Worm (Caenorhabditis elegans): ENCODE results near the gene C13A10.2.

C13A10.2 gene

ce11 chrII:1338196-1338595, 19.6 kb downstream of the C13A10.2 start:
- TF ChIP-seq nhr-28 (tag; optimal IDR thresholded peaks at IDR 0.05) = no peak
- peak; percentile 46 for TF ChIP-seq egl-5 (tag; optimal IDR thresholded peaks at IDR 0.05)
- no peak for TF ChIP-seq skn-1 (tag; optimal IDR thresholded peaks at IDR 0.05)
- TF ChIP-seq nfya-1 (tag; optimal IDR thresholded peaks at IDR 0.05; ENCODE audit: insufficient read depth) = peak; percentile 33
- TF ChIP-seq ceh-28 (tag; optimal IDR thresholded peaks at IDR 0.05) = no peak
- no peak for TF ChIP-seq nhr-11 (tag; optimal IDR thresholded peaks at IDR 0.05)
- TF ChIP-seq lin-39 (tag; optimal IDR thresholded peaks at IDR 0.05) = peak; percentile 92

DNA sequence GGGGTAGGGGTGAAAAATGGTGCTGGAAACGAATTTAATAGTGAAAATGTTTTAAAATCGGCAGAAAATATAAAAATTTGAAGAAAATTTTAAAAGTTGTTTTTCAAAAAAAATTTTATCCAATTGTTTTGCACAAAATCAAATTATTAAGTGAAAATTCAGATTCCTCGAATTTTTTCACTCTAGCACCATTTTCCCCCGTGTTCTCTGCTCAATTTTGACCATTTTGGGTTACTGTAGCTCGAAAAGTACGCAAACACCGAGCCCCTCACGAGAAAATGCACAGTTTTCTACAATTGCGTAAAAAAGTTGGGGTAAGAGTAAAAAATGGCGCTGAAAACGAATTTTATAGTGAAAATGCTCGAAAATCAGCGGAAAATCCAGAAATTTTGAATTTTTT, 27.9 kb downstream of the C13A10.2 start:
- TF ChIP-seq unc-62 (GFP tag; optimal IDR thresholded peaks at IDR 0.05) = no peak

ce11 chrII:1326689-1327088, 31.1 kb downstream of the C13A10.2 start, which contains the start of gene jip-1:
Gene jip-1, plus strand, starts transcription at chrII:1326989.
- TF ChIP-seq ztf-11 (tag; optimal IDR thresholded peaks at IDR 0.05) (no peak), sea-2 (GFP tag; optimal IDR thresholded peaks at IDR 0.05) (no peak), elt-2 (tag; optimal IDR thresholded peaks at IDR 0.05) (no peak), ztf-4 (tag; optimal IDR thresholded peaks at IDR 0.05) (no peak), eor-1 (tag; optimal IDR thresholded peaks at IDR 0.05) (no peak), daf-12 (tag; optimal IDR thresholded peaks at IDR 0.05) (no peak), elt-3 (tag; optimal IDR thresholded peaks at IDR 0.05) (no peak), tbx-2 (tag; optimal IDR thresholded peaks at IDR 0.05) (no peak), nhr-28 (tag; optimal IDR thresholded peaks at IDR 0.05) (no peak), zag-1 (tag; optimal IDR thresholded peaks at IDR 0.05) (no peak), lin-15B (tag; optimal IDR thresholded peaks at IDR 0.05) (no peak), mml-1 (tag; optimal IDR thresholded peaks at IDR 0.05) (no peak), R02D3.7 (tag; optimal IDR thresholded peaks at IDR 0.05) (no peak), ceh-16 (tag; optimal IDR thresholded peaks at IDR 0.05) (no peak), nhr-237 (tag; optimal IDR thresholded peaks at IDR 0.05) (no peak), elt-1 (tag; optimal IDR thresholded peaks at IDR 0.05) (no peak), ZK546.5 (tag; optimal IDR thresholded peaks at IDR 0.05) (no peak), fkh-10 (GFP tag; optimal IDR thresholded peaks at IDR 0.05) (no peak), nfya-1 (tag; optimal IDR thresholded peaks at IDR 0.05; ENCODE audit: insufficient read depth) (no peak), nhr-76 (tag; optimal IDR thresholded peaks at IDR 0.05) (no peak)

ce11 chrII:1325604-1326003, 32.2 kb downstream of the C13A10.2 start:
- TF ChIP-seq nhr-12 (tag; optimal IDR thresholded peaks at IDR 0.05) (no peak), nhr-43 (tag; optimal IDR thresholded peaks at IDR 0.05; ENCODE audit: poor library complexity, severe bottlenecking) (no peak), ztf-4 (tag; optimal IDR thresholded peaks at IDR 0.05) (no peak), pha-4 (tag; optimal IDR thresholded peaks at IDR 0.05) (no peak), hmg-11 (tag; optimal IDR thresholded peaks at IDR 0.05) (peak; percentile 8)

DNA sequence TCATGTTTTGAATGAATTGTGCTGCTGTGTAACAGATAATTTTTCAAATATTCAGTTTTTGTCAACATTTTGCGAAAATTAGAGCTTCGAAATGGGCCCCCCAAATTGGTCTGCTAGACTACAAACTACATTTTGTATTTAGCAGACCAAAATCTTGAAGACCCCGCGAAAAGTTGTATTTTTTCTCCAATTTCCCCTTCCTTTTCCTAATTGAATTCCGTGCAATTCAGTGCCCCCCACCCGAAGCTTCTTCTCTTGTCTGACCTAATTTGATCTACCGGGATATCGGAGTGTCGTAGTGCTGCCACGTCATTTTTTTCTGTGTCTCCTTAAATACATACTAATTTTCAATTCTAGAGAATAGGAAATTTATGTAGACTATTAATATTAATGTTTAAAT, 33.8 kb downstream of the C13A10.2 start:
- TF ChIP-seq ceh-9 (tag; optimal IDR thresholded peaks at IDR 0.05) (no peak), ztf-4 (tag; optimal IDR thresholded peaks at IDR 0.05) (no peak), nhr-43 (tag; optimal IDR thresholded peaks at IDR 0.05; ENCODE audit: poor library complexity, severe bottlenecking) (no peak), unc-62 (GFP tag; optimal IDR thresholded peaks at IDR 0.05) (no peak)

DNA sequence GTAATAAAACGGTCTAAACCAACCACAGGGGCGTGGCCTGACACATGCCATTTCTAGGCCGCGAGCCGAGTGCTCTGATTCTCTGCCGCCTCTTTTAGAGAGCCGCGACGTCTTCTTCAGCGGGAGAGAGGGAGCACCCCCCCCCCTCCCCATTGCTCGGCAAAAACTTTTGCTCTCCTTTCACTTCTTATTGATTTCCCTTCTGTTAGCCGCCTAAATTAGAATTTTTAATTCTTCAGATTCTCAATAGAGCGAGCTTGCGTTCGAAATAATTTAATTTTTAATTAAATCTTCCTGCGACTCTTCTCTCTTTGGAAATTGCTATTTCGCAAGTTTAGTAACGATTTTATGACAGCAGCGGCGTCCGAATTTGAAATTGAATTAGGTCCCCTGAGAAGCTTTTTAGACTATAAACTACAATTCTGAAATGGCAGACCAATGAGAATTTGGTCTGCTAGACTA, 34.6 kb downstream of the C13A10.2 start:
- TF ChIP-seq elt-1 (tag; optimal IDR thresholded peaks at IDR 0.05) (no peak), unc-39 (tag; optimal IDR thresholded peaks at IDR 0.05) (no peak), zag-1 (tag; optimal IDR thresholded peaks at IDR 0.05) (no peak), nfya-1 (tag; optimal IDR thresholded peaks at IDR 0.05; ENCODE audit: insufficient read depth) (peak; percentile 48), nhr-25 (tag; optimal IDR thresholded peaks at IDR 0.05) (no peak), ama-1 (optimal IDR thresholded peaks at IDR 0.05) (no peak), elt-2 (tag; optimal IDR thresholded peaks at IDR 0.05) (no peak), nhr-43 (tag; optimal IDR thresholded peaks at IDR 0.05; ENCODE audit: poor library complexity, severe bottlenecking) (no peak), tbx-2 (tag; optimal IDR thresholded peaks at IDR 0.05) (no peak), pha-4 (tag; optimal IDR thresholded peaks at IDR 0.05) (no peak), fos-1 (tag; optimal IDR thresholded peaks at IDR 0.05) (no peak), ceh-16 (tag; optimal IDR thresholded peaks at IDR 0.05) (no peak), ztf-11 (tag; optimal IDR thresholded peaks at IDR 0.05) (no peak), snpc-4 (tag; optimal IDR thresholded peaks at IDR 0.05) (no peak), nhr-237 (tag; optimal IDR thresholded peaks at IDR 0.05) (no peak), nhr-67 (tag; optimal IDR thresholded peaks at IDR 0.05) (no peak), sea-2 (GFP tag; optimal IDR thresholded peaks at IDR 0.05) (no peak), egl-5 (tag; optimal IDR thresholded peaks at IDR 0.05) (no peak), ZK546.5 (tag; optimal IDR thresholded peaks at IDR 0.05) (peak; percentile 29), mdl-1 (tag; optimal IDR thresholded peaks at IDR 0.05) (no peak), daf-12 (tag; optimal IDR thresholded peaks at IDR 0.05) (no peak), lin-15B (tag; optimal IDR thresholded peaks at IDR 0.05) (peak; percentile 58), egl-27 (tag; optimal IDR thresholded peaks at IDR 0.05) (no peak), nhr-76 (tag; optimal IDR thresholded peaks at IDR 0.05) (no peak), unc-62 (GFP tag; optimal IDR thresholded peaks at IDR 0.05) (no peak), jun-1 (tag; optimal IDR thresholded peaks at IDR 0.05) (no peak), aly-2 (tag; optimal IDR thresholded peaks at IDR 0.05) (no peak), lsy-12 (tag; optimal IDR thresholded peaks at IDR 0.05) (peak; percentile 71), hmg-11 (tag; optimal IDR thresholded peaks at IDR 0.05) (peak; percentile 40)

All from whole organism, L3 larva.